Fruit fly (Drosophila melanogaster) whole organism, embryonic: ENCODE results near the gene CG17549.

Experiments used
- Ada2b ChIP-seq: fragments of 200-800 bp; sonication (Bioruptor generic); IDR thresholded peaks from 2 replicates; pipeline ENCODE4 v1.3.6; 2022; ENCODE audit warnings: missing biosample characterization, missing genetic modification characterization
- BtbVII ChIP-seq: fragments of 200-800 bp; sonication (Bioruptor generic); optimal IDR thresholded peaks from 3 replicates; lab custom pipeline; 2017; ENCODE audit warnings: missing biosample characterization, mild to moderate bottlenecking, missing genetic modification characterization
- CG10209 ChIP-seq: fragments of 200-800 bp; sonication (Bioruptor generic); optimal IDR thresholded peaks from 3 replicates; lab custom pipeline; 2017; ENCODE audit warnings: missing biosample characterization, mild to moderate bottlenecking, missing genetic modification characterization, missing genetic modification reagents
- CG1024 ChIP-seq: fragments of 200-800 bp; sonication (Bioruptor generic); IDR thresholded peaks from 2 replicates; pipeline ENCODE4 v1.3.6; 2022; ENCODE audit warnings: missing biosample characterization, missing genetic modification characterization
- CG10366 ChIP-seq: fragments of 200-800 bp; sonication (Bioruptor generic); IDR thresholded peaks from 2 replicates; pipeline ENCODE4 v1.3.6; 2022; ENCODE audit warnings: missing biosample characterization, missing genetic modification characterization
- CG10565 ChIP-seq: fragments of 200-800 bp; sonication (Bioruptor generic); optimal IDR thresholded peaks from 3 replicates; lab custom pipeline; 2016; ENCODE audit warnings: missing biosample characterization, mild to moderate bottlenecking, missing genetic modification characterization
- CG10979 ChIP-seq: fragments of 200-800 bp; sonication (Bioruptor generic); optimal IDR thresholded peaks from 2 replicates; lab custom pipeline; 2018; ENCODE audit warnings: missing biosample characterization, mild to moderate bottlenecking, missing genetic modification characterization, moderate library complexity
- CG11695 ChIP-seq: fragments of 200-800 bp; sonication (Bioruptor generic); IDR thresholded peaks from 3 replicates; pipeline ENCODE4 v1.3.6; 2022; ENCODE audit warnings: missing biosample characterization, missing genetic modification characterization
- CG12769 ChIP-seq: fragments of 200-800 bp; sonication (Bioruptor generic); optimal IDR thresholded peaks from 2 replicates; lab custom pipeline; 2019; ENCODE audit warnings: missing biosample characterization, mild to moderate bottlenecking, missing genetic modification characterization, moderate library complexity
- CG12942 ChIP-seq: fragments of 200-800 bp; sonication (Bioruptor generic); optimal IDR thresholded peaks from 3 replicates; lab custom pipeline; 2016; ENCODE audit warnings: missing biosample characterization, missing genetic modification characterization
- CG17829 ChIP-seq: fragments of 200-800 bp; optimal IDR thresholded peaks from 2 replicates; lab custom pipeline; 2019; ENCODE audit warnings: missing biosample characterization, mild to moderate bottlenecking, missing genetic modification characterization, moderate library complexity
- CG2116 ChIP-seq: fragments of 200-800 bp; sonication (Bioruptor generic); optimal IDR thresholded peaks from 3 replicates; lab custom pipeline; 2018; ENCODE audit warnings: missing biosample characterization, mild to moderate bottlenecking, missing genetic modification characterization
- CG2712 ChIP-seq: fragments of 200-800 bp; optimal IDR thresholded peaks from 3 replicates; lab custom pipeline; 2019; ENCODE audit warnings: missing biosample characterization, mild to moderate bottlenecking, missing genetic modification characterization, moderate library complexity
- CG2889 ChIP-seq: fragments of 200-800 bp; sonication (Bioruptor generic); IDR thresholded peaks from 3 replicates; pipeline ENCODE4 v1.3.6; 2022; ENCODE audit warnings: missing biosample characterization, missing genetic modification characterization
- CG30431 ChIP-seq: fragments of 200-800 bp; sonication (Bioruptor generic); optimal IDR thresholded peaks from 2 replicates; lab custom pipeline; 2017; ENCODE audit warnings: missing biosample characterization, missing genetic modification characterization
- CG3281 ChIP-seq: fragments of 200-800 bp; sonication (Bioruptor generic); optimal IDR thresholded peaks from 3 replicates; lab custom pipeline; 2017; ENCODE audit warnings: missing biosample characterization, mild to moderate bottlenecking, missing genetic modification characterization
- CG34224 ChIP-seq: fragments of 200-800 bp; sonication (Bioruptor generic); IDR thresholded peaks from 3 replicates; pipeline ENCODE4 v1.3.6; 2022; ENCODE audit warnings: missing biosample characterization, missing genetic modification characterization; ENCODE audit not compliant: partially characterized antibody
- CG3995 ChIP-seq: fragments of 200-800 bp; sonication (Bioruptor generic); optimal IDR thresholded peaks from 3 replicates; lab custom pipeline; 2016; ENCODE audit warnings: missing biosample characterization, missing genetic modification characterization
- CG6813 ChIP-seq: fragments of 200-800 bp; sonication (Bioruptor generic); optimal IDR thresholded peaks from 2 replicates; lab custom pipeline; 2017; ENCODE audit warnings: missing biosample characterization, missing genetic modification characterization, mild to moderate bottlenecking, moderate library complexity, missing genetic modification reagents
- CG6854 ChIP-seq: fragments of 200-800 bp; sonication (Bioruptor generic); optimal IDR thresholded peaks from 3 replicates; lab custom pipeline; 2017; ENCODE audit warnings: missing biosample characterization, mild to moderate bottlenecking, missing genetic modification characterization
- CG7372 ChIP-seq: fragments of 200-800 bp; sonication (Bioruptor generic); IDR thresholded peaks from 2 replicates; pipeline ENCODE4 v1.3.6; 2022; ENCODE audit warnings: missing biosample characterization, missing genetic modification characterization
- CG9932 ChIP-seq: fragments of 200-800 bp; sonication (Bioruptor generic); IDR thresholded peaks from 2 replicates; pipeline ENCODE4 v1.3.6; 2022; ENCODE audit warnings: missing biosample characterization, missing genetic modification characterization
- Doc3 ChIP-seq: fragments of 200-800 bp; sonication (Bioruptor generic); IDR thresholded peaks from 3 replicates; pipeline ENCODE4 v1.3.6; 2022; ENCODE audit warnings: missing biosample characterization, missing genetic modification characterization; ENCODE audit not compliant: partially characterized antibody
- Eip74EF ChIP-seq, 2 experiments: fragments of 200-800 bp in 1 of 2; fragments of >200 bp in 1 of 2; sonication (Bioruptor generic) in 1 of 2; optimal IDR thresholded peaks; 2 replicates each; lab custom pipeline; 2017 to 2019; ENCODE audit warnings: missing biosample characterization in 2 of 2, missing genetic modification characterization in 2 of 2, mild to moderate bottlenecking in 1 of 2, moderate library complexity in 1 of 2
- Elba2 ChIP-seq: fragments of 200-800 bp; sonication (Bioruptor generic); optimal IDR thresholded peaks from 3 replicates; lab custom pipeline; 2016; ENCODE audit warnings: missing biosample characterization, missing genetic modification characterization
- Hand ChIP-seq: fragments of 200-800 bp; sonication (Bioruptor generic); optimal IDR thresholded peaks from 2 replicates; lab custom pipeline; 2017; ENCODE audit warnings: mild to moderate bottlenecking, missing biosample characterization, missing genetic modification reagents, missing genetic modification characterization
- Hr51 ChIP-seq, 2 experiments: fragments of 200-800 bp; sonication (Bioruptor generic); optimal IDR thresholded peaks; 2 replicates in 1 of 2; 3 replicates in 1 of 2; lab custom pipeline; 2016 to 2018; ENCODE audit warnings: missing biosample characterization in 2 of 2, missing genetic modification characterization in 2 of 2, mild to moderate bottlenecking in 1 of 2, moderate library complexity in 1 of 2
- Lhr ChIP-seq: fragments of 200-800 bp; sonication (Bioruptor generic); optimal IDR thresholded peaks from 3 replicates; lab custom pipeline; 2017; ENCODE audit warnings: mild to moderate bottlenecking, missing biosample characterization, missing genetic modification reagents, missing genetic modification characterization
- Lim3 ChIP-seq: fragments of 200-800 bp; sonication (Bioruptor generic); IDR thresholded peaks from 2 replicates; pipeline ENCODE4 v1.3.6; 2022; ENCODE audit warnings: missing biosample characterization, missing genetic modification characterization
- MBD-R2 ChIP-seq: fragments of 200-800 bp; sonication (Bioruptor generic); IDR thresholded peaks from 2 replicates; pipeline ENCODE4 v1.3.6; 2022; ENCODE audit warnings: missing biosample characterization, missing genetic modification characterization
- Rfx ChIP-seq: fragments of 200-800 bp; sonication (Bioruptor generic); IDR thresholded peaks from 2 replicates; pipeline ENCODE4 v1.3.6; 2022; ENCODE audit warnings: missing biosample characterization, missing genetic modification characterization
- Sry-β ChIP-seq: fragments of 200-800 bp; sonication (Bioruptor generic); optimal IDR thresholded peaks from 2 replicates; lab custom pipeline; 2018; ENCODE audit warnings: missing biosample characterization, mild to moderate bottlenecking, missing genetic modification characterization, moderate library complexity
- Ssrp ChIP-seq: fragments of 200-800 bp; sonication (Bioruptor generic); optimal IDR thresholded peaks from 2 replicates; lab custom pipeline; 2018; ENCODE audit warnings: missing biosample characterization, mild to moderate bottlenecking, missing genetic modification characterization, moderate library complexity
- Stat92E ChIP-seq, 3 experiments: fragments of >200 bp in 2 of 3; fragments of 200-800 bp in 1 of 3; sonication (Bioruptor generic) in 1 of 3; optimal IDR thresholded peaks; 2 replicates each; lab custom pipeline; 2017 to 2019; ENCODE audit warnings: missing biosample characterization in 3 of 3, missing genetic modification characterization in 3 of 3, mild to moderate bottlenecking in 1 of 3, moderate library complexity in 1 of 3
- al ChIP-seq: fragments of 200-800 bp; sonication (Bioruptor generic); IDR thresholded peaks from 2 replicates; pipeline ENCODE4 v1.3.6; 2022; ENCODE audit warnings: missing biosample characterization, missing genetic modification characterization
- aop ChIP-seq: fragments of 200-800 bp; sonication (Bioruptor generic); IDR thresholded peaks from 2 replicates; pipeline ENCODE4 v1.3.6; 2022; ENCODE audit warnings: missing biosample characterization, missing genetic modification characterization
- cg ChIP-seq: fragments of 200-800 bp; sonication (Bioruptor generic); optimal IDR thresholded peaks from 3 replicates; lab custom pipeline; 2019; ENCODE audit warnings: missing biosample characterization, mild to moderate bottlenecking, missing genetic modification characterization, moderate library complexity
- crol ChIP-seq: fragments of 200-800 bp; sonication (Bioruptor generic); IDR thresholded peaks from 2 replicates; pipeline ENCODE4 v1.3.6; 2022; ENCODE audit warnings: missing biosample characterization, missing genetic modification characterization
- dmrt11E ChIP-seq: fragments of 200-800 bp; sonication (Bioruptor generic); optimal IDR thresholded peaks from 3 replicates; lab custom pipeline; 2018; ENCODE audit warnings: missing biosample characterization, mild to moderate bottlenecking, missing genetic modification characterization, moderate library complexity
- fd64A ChIP-seq: fragments of 200-800 bp; sonication (Bioruptor generic); optimal IDR thresholded peaks from 3 replicates; lab custom pipeline; 2018; ENCODE audit warnings: missing biosample characterization, mild to moderate bottlenecking, missing genetic modification characterization
- gt ChIP-seq: fragments of 200-800 bp; sonication (Bioruptor generic); IDR thresholded peaks from 2 replicates; pipeline ENCODE4 v1.3.6; 2022; ENCODE audit warnings: missing biosample characterization, missing genetic modification characterization
- her ChIP-seq: fragments of 200-800 bp; sonication (Bioruptor generic); optimal IDR thresholded peaks from 2 replicates; lab custom pipeline; 2016; ENCODE audit warnings: missing biosample characterization, missing genetic modification characterization
- lov ChIP-seq, 2 experiments: fragments of 200-800 bp in 1 of 2; fragments of >200 bp in 1 of 2; sonication (Bioruptor generic) in 1 of 2; IDR thresholded peaks in 1 of 2; optimal IDR thresholded peaks in 1 of 2; 2 replicates in 1 of 2; 3 replicates in 1 of 2; pipeline versions ENCODE4 v1.3.6 to Lab custom; 2017 to 2022; ENCODE audit warnings: missing biosample characterization in 1 of 2, missing genetic modification characterization in 1 of 2
- p53 ChIP-seq: fragments of 200-800 bp; sonication (Bioruptor generic); optimal IDR thresholded peaks from 2 replicates; lab custom pipeline; 2016; ENCODE audit warnings: missing biosample characterization, missing genetic modification characterization
- peb ChIP-seq: fragments of 200-800 bp; sonication (Bioruptor generic); IDR thresholded peaks from 2 replicates; pipeline ENCODE4 v1.3.6; 2022; ENCODE audit warnings: missing biosample characterization, missing genetic modification characterization
- pum ChIP-seq: fragments of 200-800 bp; sonication (Bioruptor generic); optimal IDR thresholded peaks from 2 replicates; lab custom pipeline; 2016; ENCODE audit warnings: missing biosample characterization, missing genetic modification characterization
- sima ChIP-seq: fragments of 200-800 bp; sonication (Bioruptor generic); optimal IDR thresholded peaks from 2 replicates; lab custom pipeline; 2016; ENCODE audit warnings: missing biosample characterization, missing genetic modification characterization
- trh ChIP-seq: fragments of 200-800 bp; sonication (Bioruptor generic); optimal IDR thresholded peaks from 2 replicates; lab custom pipeline; 2016; ENCODE audit warnings: missing biosample characterization, missing genetic modification characterization

CG17549 gene

DNA sequence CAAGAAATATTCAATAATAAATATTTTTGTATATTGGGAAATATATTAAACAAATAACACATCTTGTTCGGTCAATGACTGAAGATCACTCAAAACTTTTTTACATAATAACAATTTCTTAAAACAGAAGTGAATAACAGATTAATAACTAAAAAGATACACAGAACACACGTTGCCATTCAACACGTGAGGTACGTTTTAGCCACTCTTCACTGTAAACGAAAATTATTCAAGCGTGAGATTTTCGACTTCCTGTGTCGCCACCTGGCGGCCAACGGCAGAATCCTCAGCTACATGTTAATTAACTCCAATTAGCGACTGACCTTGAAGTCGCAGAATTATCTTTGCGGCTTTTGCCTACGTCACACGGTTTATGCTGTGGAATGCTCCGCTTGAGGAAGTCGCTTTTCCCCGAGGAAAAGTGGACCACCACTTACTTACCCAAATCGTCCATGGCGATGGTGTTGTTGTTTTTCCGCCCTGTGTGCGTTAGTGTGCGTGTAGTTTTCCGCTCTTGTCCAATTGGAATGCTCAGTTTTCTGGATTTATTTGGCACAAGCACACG lies 36.0 kb upstream of the CG17549 start (continued):
- no peak for TF ChIP-seq Doc3
- TF ChIP-seq CG2116 (GFP tag; lab: Kevin White, UChicago), result peak; percentile 4
- peak; percentile 29 for TF ChIP-seq CG3995
- TF ChIP-seq CG3281, result peak; percentile 80
- TF ChIP-seq Ada2b, result peak; percentile 74
- no peak for TF ChIP-seq Stat92E (GFP tag; optimal IDR thresholded peaks at IDR 0.05; lab: Kevin White, UChicago)
- peak; percentile 73 for TF ChIP-seq CG17829 (tag; lab: Kevin White, UChicago)
- no peak for TF ChIP-seq CG2889 (GFP tag; lab: Robert Waterston, UW)
- peak; percentile 63 for TF ChIP-seq dmrt11E
- TF ChIP-seq CG6813 (GFP tag; lab: Kevin White, UChicago), result peak; percentile 75
- TF ChIP-seq CG2712 (tag; lab: Kevin White, UChicago), result peak; percentile 82
- TF ChIP-seq pum (GFP tag; lab: Kevin White, UChicago), result peak; percentile 58
- peak; percentile 54; the same call in 1 of the 3 replicates for TF ChIP-seq CG11695
- TF ChIP-seq CG10979, result peak; percentile 75
- TF ChIP-seq CG30431 (GFP tag; lab: Kevin White, UChicago), result peak; percentile 64
- TF ChIP-seq CG9932, result peak; percentile 67
- TF ChIP-seq BtbVII (GFP tag; lab: Kevin White, UChicago), result peak; percentile 65
- peak; percentile 20 for TF ChIP-seq CG10565 (GFP tag; lab: Kevin White, UChicago)
- TF ChIP-seq Hr51 (GFP tag; optimal IDR thresholded peaks at IDR 0.05; lab: Kevin White, UChicago), result peak; percentile 16 to 82
- TF ChIP-seq lov (optimal IDR thresholded peaks at IDR 0.05; lab: Kevin White, UChicago), result no peak
- peak; percentile 72; the same call in 2 of the 3 replicates for TF ChIP-seq lov (GFP tag; IDR thresholded peaks at IDR 0.05; lab: Robert Waterston, UW)
- TF ChIP-seq Ssrp (tag; lab: Kevin White, UChicago), result peak; percentile 70
- TF ChIP-seq Rfx, result peak; percentile 86
- TF ChIP-seq cg (GFP tag; lab: Kevin White, UChicago), result no peak
- no peak for TF ChIP-seq Sry-β (GFP tag; lab: Kevin White, UChicago)
- TF ChIP-seq Hand (GFP tag; lab: Kevin White, UChicago), result no peak
- TF ChIP-seq sima (GFP tag; lab: Kevin White, UChicago), result no peak
- no peak for TF ChIP-seq CG1024 (GFP tag; lab: Robert Waterston, UW)
- TF ChIP-seq aop, result 0 out of 2 replicates have a peak, but pooled peaks have one; percentile 35
- TF ChIP-seq Eip74EF (GFP tag; optimal IDR thresholded peaks at IDR 0.05; lab: Kevin White, UChicago), result no peak
- TF ChIP-seq CG6854 (GFP tag; lab: Kevin White, UChicago), result peak; percentile 7
- no peak for TF ChIP-seq CG34224 (GFP tag; lab: Robert Waterston, UW)
- peak; percentile 27 for TF ChIP-seq CG12942 (GFP tag; lab: Kevin White, UChicago)
- no peak for TF ChIP-seq crol (GFP tag; lab: Robert Waterston, UW)
- TF ChIP-seq CG10366 (GFP tag; lab: Robert Waterston, UW), result peak; percentile 53
- TF ChIP-seq Lim3, result 0 out of 2 replicates have a peak, but pooled peaks have one; percentile 8
- TF ChIP-seq Elba2 (GFP tag; lab: Kevin White, UChicago), result peak; percentile 89
- peak; percentile 22 for TF ChIP-seq her (GFP tag; lab: Kevin White, UChicago)
- peak; percentile 20 for TF ChIP-seq Lhr (GFP tag; lab: Kevin White, UChicago)
- TF ChIP-seq peb (GFP tag; lab: Robert Waterston, UW), result peak; percentile 36; the same call in 1 of the 2 replicates
- peak; percentile 13 for TF ChIP-seq trh (GFP tag; lab: Kevin White, UChicago)
- peak; percentile 43; the same call in 1 of the 2 replicates for TF ChIP-seq MBD-R2 (GFP tag; lab: Robert Waterston, UW)
- TF ChIP-seq p53 (GFP tag; lab: Kevin White, UChicago), result no peak
- peak; percentile 64 for TF ChIP-seq CG12769 (tag; lab: Kevin White, UChicago)
- no peak for TF ChIP-seq fd64A (GFP tag; lab: Kevin White, UChicago)
- peak; percentile 30; the same call in 1 of the 2 replicates for TF ChIP-seq CG7372 (GFP tag; lab: Robert Waterston, UW)
- peak; percentile 57 for TF ChIP-seq CG10209 (GFP tag; lab: Kevin White, UChicago)
- TF ChIP-seq gt, result no peak
- peak; percentile 47 for TF ChIP-seq al (GFP tag; lab: Robert Waterston, UW)
